Fruit fly (Drosophila melanogaster): ENCODE measurements around the gene CheA87a.

CheA87a gene

dm6 chr3R:13412704-13413103 lies 43.3 kb downstream of the CheA87a start:
- TF ChIP-seq CG8632 (GFP tag; optimal IDR thresholded peaks at IDR 0.05) (no peak), CG4318 (GFP tag; optimal IDR thresholded peaks at IDR 0.05) (peak; percentile 28), CG15336 (GFP tag; IDR thresholded peaks at IDR 0.05) (peak; percentile 40; the same call in 1 of the 2 replicates), achi (GFP tag; optimal IDR thresholded peaks at IDR 0.05) (no peak), Eip78C (GFP tag) (peak; percentile 62), Sox15 (GFP tag; optimal IDR thresholded peaks at IDR 0.05) (no peak), eg (GFP tag; IDR thresholded peaks at IDR 0.05) (peak; percentile 51; the same call in 2 of the 3 replicates), Blimp-1 (GFP tag; optimal IDR thresholded peaks at IDR 0.05) (no peak), CG6163 (GFP tag; IDR thresholded peaks at IDR 0.05) (no peak), pdm3 (GFP tag; optimal IDR thresholded peaks at IDR 0.05) (peak; percentile 7), ss (GFP tag; optimal IDR thresholded peaks at IDR 0.05) (no peak), Hr4 (GFP tag; optimal IDR thresholded peaks at IDR 0.05) (peak; percentile 66), CG8119 (GFP tag; IDR thresholded peaks at IDR 0.05) (0 out of 3 replicates have a peak, but pooled peaks have one; percentile 43), CG6276 (GFP tag; optimal IDR thresholded peaks at IDR 0.05) (peak; percentile 50), esn (GFP tag; optimal IDR thresholded peaks at IDR 0.05) (no peak), topi (GFP tag; optimal IDR thresholded peaks at IDR 0.05) (no peak), svp (GFP tag) (no peak), dac (GFP tag; optimal IDR thresholded peaks at IDR 0.05) (no peak), Lpt (GFP tag; optimal IDR thresholded peaks at IDR 0.05) (peak; percentile 5), CG8319 (GFP tag; optimal IDR thresholded peaks at IDR 0.05) (no peak), acj6 (GFP tag; optimal IDR thresholded peaks at IDR 0.05) (no peak), CG32006 (GFP tag; optimal IDR thresholded peaks at IDR 0.05) (peak; percentile 67)

- TF ChIP-seq Ets21C (GFP tag; optimal IDR thresholded peaks at IDR 0.05) = no peak
- TF ChIP-seq CG34406 (GFP tag; optimal IDR thresholded peaks at IDR 0.05) = no peak
- TF ChIP-seq eg (GFP tag; IDR thresholded peaks at IDR 0.05) = 0 out of 3 replicates have a peak, but pooled peaks have one; percentile 9
- TF ChIP-seq CG8119 (GFP tag; IDR thresholded peaks at IDR 0.05) = 0 out of 3 replicates have a peak, but pooled peaks have one; percentile 19
- no peak for TF ChIP-seq CG3032 (tag; optimal IDR thresholded peaks at IDR 0.05)
- no peak for TF ChIP-seq CG9139 (GFP tag; optimal IDR thresholded peaks at IDR 0.05)
Observed at dm6 chr3R:13415186-13415585, 45.7 kb downstream of the CheA87a start, which contains the start of gene yellow-e. Gene yellow-e, minus strand, starts transcription at chr3R:13415286.

- no peak for TF ChIP-seq Gug (GFP tag; IDR thresholded peaks at IDR 0.05)
- no peak for TF ChIP-seq esn (GFP tag; optimal IDR thresholded peaks at IDR 0.05)
- TF ChIP-seq salr (GFP tag; optimal IDR thresholded peaks at IDR 0.05) = no peak
- no peak for TF ChIP-seq fd85E (GFP tag; optimal IDR thresholded peaks at IDR 0.05)
- peak; percentile 52; the same call in 2 of the 3 replicates for TF ChIP-seq CG8119 (GFP tag; IDR thresholded peaks at IDR 0.05)
- peak; percentile 34 for TF ChIP-seq Eip78C (GFP tag)
- no peak for TF ChIP-seq vri (GFP tag; optimal IDR thresholded peaks at IDR 0.05)
- no peak for TF ChIP-seq CG8632 (GFP tag; optimal IDR thresholded peaks at IDR 0.05)
- TF ChIP-seq CG6276 (GFP tag; optimal IDR thresholded peaks at IDR 0.05) = peak; percentile 10
- no peak for TF ChIP-seq Sox14 (GFP tag; optimal IDR thresholded peaks at IDR 0.05)
- TF ChIP-seq spab (GFP tag; optimal IDR thresholded peaks at IDR 0.05) = no peak
- TF ChIP-seq achi (GFP tag; optimal IDR thresholded peaks at IDR 0.05) = no peak
- TF ChIP-seq svp (GFP tag) = no peak
- TF ChIP-seq CG15336 (GFP tag; IDR thresholded peaks at IDR 0.05) = peak; percentile 57
- TF ChIP-seq fd59A (GFP tag; optimal IDR thresholded peaks at IDR 0.05) = no peak
- TF ChIP-seq CG3032 (tag; optimal IDR thresholded peaks at IDR 0.05) = no peak
- TF ChIP-seq CG6163 (GFP tag; IDR thresholded peaks at IDR 0.05) = no peak
- TF ChIP-seq Sox15 (GFP tag; optimal IDR thresholded peaks at IDR 0.05) = no peak
- TF ChIP-seq CG11294 (GFP tag; IDR thresholded peaks at IDR 0.05) = no peak
- peak; percentile 59 for TF ChIP-seq CG32006 (GFP tag; optimal IDR thresholded peaks at IDR 0.05)
Observed at dm6 chr3R:13417067-13417595, 47.7 kb downstream of the CheA87a start.
